Fruit fly (Drosophila melanogaster) whole organism, embryonic: Measurements from ENCODE around the gene Tsp29Fb.

Experiments used
- Atf6 ChIP-seq: fragments of 200-800 bp; sonication (Bioruptor generic); IDR thresholded peaks from 2 replicates; pipeline ENCODE4 v1.3.6; 2022; ENCODE audit warnings: missing biosample characterization, missing genetic modification characterization
- BEAF-32 ChIP-seq: fragments of 200-800 bp; sonication (Bioruptor generic); optimal IDR thresholded peaks from 3 replicates; lab custom pipeline; 2017; ENCODE audit warnings: missing biosample characterization, missing genetic modification characterization, mild to moderate bottlenecking, moderate library complexity, missing genetic modification reagents
- BtbVII ChIP-seq: fragments of 200-800 bp; sonication (Bioruptor generic); optimal IDR thresholded peaks from 3 replicates; lab custom pipeline; 2017; ENCODE audit warnings: missing biosample characterization, mild to moderate bottlenecking, missing genetic modification characterization
- CG11093 ChIP-seq: fragments of 200-800 bp; sonication (Bioruptor generic); IDR thresholded peaks from 3 replicates; pipeline ENCODE4 v1.3.6; 2022; ENCODE audit warnings: missing biosample characterization, missing genetic modification characterization
- CG12299 ChIP-seq: fragments of 200-800 bp; sonication (Bioruptor generic); optimal IDR thresholded peaks from 2 replicates; lab custom pipeline; 2018; ENCODE audit warnings: missing biosample characterization, mild to moderate bottlenecking, missing genetic modification characterization
- CG12659 ChIP-seq: fragments of 200-800 bp; sonication (Bioruptor generic); optimal IDR thresholded peaks from 3 replicates; lab custom pipeline; 2017; ENCODE audit warnings: mild to moderate bottlenecking, missing biosample characterization, missing genetic modification reagents, missing genetic modification characterization
- CG13424 ChIP-seq: fragments of 200-800 bp; sonication (Bioruptor generic); optimal IDR thresholded peaks from 2 replicates; lab custom pipeline; 2019; ENCODE audit warnings: missing biosample characterization, mild to moderate bottlenecking, missing genetic modification characterization, moderate library complexity
- CG13894 ChIP-seq: fragments of 200-800 bp; sonication (Bioruptor generic); optimal IDR thresholded peaks from 3 replicates; lab custom pipeline; 2018; ENCODE audit warnings: missing biosample characterization, mild to moderate bottlenecking, missing genetic modification characterization, moderate library complexity
- CG1529 ChIP-seq: fragments of 200-800 bp; sonication (Bioruptor generic); optimal IDR thresholded peaks from 3 replicates; lab custom pipeline; 2018; ENCODE audit warnings: missing biosample characterization, missing genetic modification characterization
- CG16815 ChIP-seq: fragments of 200-800 bp; sonication (Bioruptor generic); optimal IDR thresholded peaks from 3 replicates; lab custom pipeline; 2017; ENCODE audit warnings: missing biosample characterization, mild to moderate bottlenecking, missing genetic modification characterization
- CG17802 ChIP-seq: fragments of 200-800 bp; sonication (Bioruptor generic); optimal IDR thresholded peaks from 2 replicates; lab custom pipeline; 2018; ENCODE audit warnings: missing biosample characterization, mild to moderate bottlenecking, missing genetic modification characterization, moderate library complexity
- CG17912 ChIP-seq: fragments of 200-800 bp; sonication (Bioruptor generic); optimal IDR thresholded peaks from 2 replicates; lab custom pipeline; 2018; ENCODE audit warnings: missing biosample characterization, mild to moderate bottlenecking, missing genetic modification characterization
- CG18262 ChIP-seq: fragments of 200-800 bp; optimal IDR thresholded peaks from 3 replicates; lab custom pipeline; 2019; ENCODE audit warnings: missing biosample characterization, mild to moderate bottlenecking, missing genetic modification characterization, moderate library complexity
- CG2202 ChIP-seq: fragments of 200-800 bp; sonication (Bioruptor generic); optimal IDR thresholded peaks from 2 replicates; lab custom pipeline; 2018; ENCODE audit warnings: missing biosample characterization, mild to moderate bottlenecking, missing genetic modification characterization
- CG3065 ChIP-seq: fragments of 200-800 bp; sonication (Bioruptor generic); optimal IDR thresholded peaks from 2 replicates; lab custom pipeline; 2016; ENCODE audit warnings: missing biosample characterization, missing genetic modification characterization
- CG32772 ChIP-seq: fragments of 200-800 bp; sonication (Bioruptor generic); IDR thresholded peaks from 2 replicates; pipeline ENCODE4 v1.3.6; 2022; ENCODE audit warnings: missing biosample characterization, missing genetic modification characterization
- CG3847 ChIP-seq: fragments of 200-800 bp; sonication (Bioruptor generic); IDR thresholded peaks from 2 replicates; pipeline ENCODE4 v1.3.6; 2022; ENCODE audit warnings: missing biosample characterization, missing genetic modification characterization
- CG4424 ChIP-seq: fragments of 200-800 bp; sonication (Bioruptor generic); optimal IDR thresholded peaks from 3 replicates; lab custom pipeline; 2016; ENCODE audit warnings: missing biosample characterization, missing genetic modification characterization
- CG4820 ChIP-seq: fragments of 200-800 bp; sonication (Bioruptor generic); optimal IDR thresholded peaks from 3 replicates; lab custom pipeline; 2016; ENCODE audit warnings: missing biosample characterization, missing genetic modification characterization
- CG5245 ChIP-seq: fragments of 200-800 bp; sonication (Bioruptor generic); optimal IDR thresholded peaks from 3 replicates; lab custom pipeline; 2016; ENCODE audit warnings: missing biosample characterization, missing genetic modification characterization
- CG7839 ChIP-seq: fragments of 200-800 bp; sonication (Bioruptor generic); optimal IDR thresholded peaks from 3 replicates; lab custom pipeline; 2018; ENCODE audit warnings: missing biosample characterization, mild to moderate bottlenecking, missing genetic modification characterization, moderate library complexity
- CG9437 ChIP-seq: fragments of 200-800 bp; sonication (Bioruptor generic); optimal IDR thresholded peaks from 2 replicates; lab custom pipeline; 2018; ENCODE audit warnings: missing biosample characterization, mild to moderate bottlenecking, missing genetic modification characterization
- CrebB ChIP-seq: fragments of 200-800 bp; sonication (Bioruptor generic); optimal IDR thresholded peaks from 3 replicates; lab custom pipeline; 2018; ENCODE audit warnings: missing biosample characterization, mild to moderate bottlenecking, missing genetic modification characterization
- Drgx ChIP-seq: fragments of 200-800 bp; sonication (Bioruptor generic); IDR thresholded peaks from 2 replicates; pipeline ENCODE4 v1.3.6; 2022; ENCODE audit warnings: missing biosample characterization, missing genetic modification characterization
- Ets65A ChIP-seq: fragments of 200-800 bp; sonication (Bioruptor generic); peaks from one replicate; lab custom pipeline; 2016; ENCODE audit warnings: missing biosample characterization, missing genetic modification characterization
- HLH3B ChIP-seq: fragments of 200-800 bp; sonication (Bioruptor generic); IDR thresholded peaks from 2 replicates; pipeline ENCODE4 v1.3.6; 2022; ENCODE audit warnings: missing biosample characterization, missing genetic modification characterization
- HLH4C ChIP-seq: fragments of 200-800 bp; sonication (Bioruptor generic); IDR thresholded peaks from 3 replicates; pipeline ENCODE4 v1.3.6; 2022; ENCODE audit warnings: missing biosample characterization, missing genetic modification characterization; ENCODE audit not compliant: partially characterized antibody
- Hand ChIP-seq: fragments of 200-800 bp; sonication (Bioruptor generic); optimal IDR thresholded peaks from 2 replicates; lab custom pipeline; 2017; ENCODE audit warnings: mild to moderate bottlenecking, missing biosample characterization, missing genetic modification reagents, missing genetic modification characterization
- Hmr ChIP-seq: fragments of 200-800 bp; sonication (Bioruptor generic); optimal IDR thresholded peaks from 3 replicates; lab custom pipeline; 2017; ENCODE audit warnings: mild to moderate bottlenecking, missing biosample characterization, missing genetic modification reagents, missing genetic modification characterization
- Hsf ChIP-seq: fragments of 200-800 bp; sonication (Bioruptor generic); optimal IDR thresholded peaks from 3 replicates; lab custom pipeline; 2016; ENCODE audit warnings: missing biosample characterization, missing genetic modification characterization
- Meics ChIP-seq: fragments of 200-800 bp; sonication (Bioruptor generic); optimal IDR thresholded peaks from 2 replicates; lab custom pipeline; 2017; ENCODE audit warnings: missing biosample characterization, mild to moderate bottlenecking, missing genetic modification characterization
- Oli ChIP-seq: fragments of 200-800 bp; sonication (Bioruptor generic); optimal IDR thresholded peaks from 2 replicates; lab custom pipeline; 2018; ENCODE audit warnings: missing biosample characterization, mild to moderate bottlenecking, missing genetic modification characterization, moderate library complexity
- Side ChIP-seq: fragments of 200-800 bp; sonication (Bioruptor generic); optimal IDR thresholded peaks from 2 replicates; lab custom pipeline; 2016; ENCODE audit warnings: missing biosample characterization, missing genetic modification characterization
- Sin3A ChIP-seq: fragments of >200 bp; optimal IDR thresholded peaks from 2 replicates; lab custom pipeline; 2018
- Xbp1 ChIP-seq: fragments of 200-800 bp; sonication (Bioruptor generic); optimal IDR thresholded peaks from 3 replicates; lab custom pipeline; 2016; ENCODE audit warnings: missing biosample characterization, mild to moderate bottlenecking, missing genetic modification characterization
- bbx ChIP-seq: fragments of 200-800 bp; sonication (Bioruptor generic); IDR thresholded peaks from 2 replicates; pipeline ENCODE4 v1.3.6; 2022; ENCODE audit warnings: missing biosample characterization, missing genetic modification characterization; ENCODE audit not compliant: partially characterized antibody
- crp ChIP-seq, 2 experiments: fragments of 200-800 bp; sonication (Bioruptor generic); optimal IDR thresholded peaks; 2 replicates in 1 of 2; 3 replicates in 1 of 2; lab custom pipeline; 2017; ENCODE audit warnings: missing biosample characterization in 2 of 2, missing genetic modification characterization in 2 of 2, mild to moderate bottlenecking in 1 of 2, moderate library complexity in 1 of 2
- gem ChIP-seq: fragments of 200-800 bp; sonication (Bioruptor generic); optimal IDR thresholded peaks from 2 replicates; lab custom pipeline; 2019; ENCODE audit warnings: missing biosample characterization, mild to moderate bottlenecking, missing genetic modification characterization, moderate library complexity
- lmd ChIP-seq: fragments of 200-800 bp; sonication (Bioruptor generic); IDR thresholded peaks from 2 replicates; pipeline ENCODE4 v1.3.6; 2022; ENCODE audit warnings: missing biosample characterization, missing genetic modification characterization
- pzg ChIP-seq: fragments of 200-800 bp; sonication (Bioruptor generic); optimal IDR thresholded peaks from 3 replicates; lab custom pipeline; 2018; ENCODE audit warnings: missing biosample characterization, mild to moderate bottlenecking, missing genetic modification characterization, moderate library complexity
- sd ChIP-seq: fragments of 200-800 bp; sonication (Bioruptor generic); optimal IDR thresholded peaks from 3 replicates; lab custom pipeline; 2018; ENCODE audit warnings: missing biosample characterization, mild to moderate bottlenecking, missing genetic modification characterization, moderate library complexity
- sens ChIP-seq: fragments of 200-800 bp; sonication (Bioruptor generic); peaks from one replicate; lab custom pipeline; 2016; ENCODE audit warnings: missing biosample characterization, missing genetic modification characterization
- sim ChIP-seq: fragments of 200-800 bp; sonication (Bioruptor generic); IDR thresholded peaks from 2 replicates; pipeline ENCODE4 v1.3.6; 2022; ENCODE audit warnings: missing biosample characterization, missing genetic modification characterization
- sob ChIP-seq: fragments of 200-800 bp; sonication (Bioruptor generic); IDR thresholded peaks from 2 replicates; pipeline ENCODE4 v1.3.6; 2022; ENCODE audit warnings: missing biosample characterization, missing genetic modification characterization
- stwl ChIP-seq: fragments of 200-800 bp; sonication (Bioruptor generic); optimal IDR thresholded peaks from 3 replicates; lab custom pipeline; 2018; ENCODE audit warnings: missing biosample characterization, mild to moderate bottlenecking, missing genetic modification characterization, moderate library complexity
- tgo ChIP-seq: fragments of 200-800 bp; sonication (Bioruptor generic); IDR thresholded peaks from 3 replicates; pipeline ENCODE4 v1.3.6; 2022; ENCODE audit warnings: missing biosample characterization, missing genetic modification characterization
- tio ChIP-seq: fragments of 200-800 bp; sonication (Bioruptor generic); optimal IDR thresholded peaks from 2 replicates; lab custom pipeline; 2017; ENCODE audit warnings: missing biosample characterization, missing genetic modification characterization, inconsistent platforms
- unpg ChIP-seq: fragments of 200-800 bp; sonication (Bioruptor generic); optimal IDR thresholded peaks from 3 replicates; lab custom pipeline; 2018; ENCODE audit warnings: missing biosample characterization, mild to moderate bottlenecking, missing genetic modification characterization, moderate library complexity
- zfh2 ChIP-seq: fragments of 200-800 bp; sonication (Bioruptor generic); optimal IDR thresholded peaks from 2 replicates; lab custom pipeline; 2016; ENCODE audit warnings: missing biosample characterization, missing genetic modification characterization

Gene Tsp29Fb

DNA sequence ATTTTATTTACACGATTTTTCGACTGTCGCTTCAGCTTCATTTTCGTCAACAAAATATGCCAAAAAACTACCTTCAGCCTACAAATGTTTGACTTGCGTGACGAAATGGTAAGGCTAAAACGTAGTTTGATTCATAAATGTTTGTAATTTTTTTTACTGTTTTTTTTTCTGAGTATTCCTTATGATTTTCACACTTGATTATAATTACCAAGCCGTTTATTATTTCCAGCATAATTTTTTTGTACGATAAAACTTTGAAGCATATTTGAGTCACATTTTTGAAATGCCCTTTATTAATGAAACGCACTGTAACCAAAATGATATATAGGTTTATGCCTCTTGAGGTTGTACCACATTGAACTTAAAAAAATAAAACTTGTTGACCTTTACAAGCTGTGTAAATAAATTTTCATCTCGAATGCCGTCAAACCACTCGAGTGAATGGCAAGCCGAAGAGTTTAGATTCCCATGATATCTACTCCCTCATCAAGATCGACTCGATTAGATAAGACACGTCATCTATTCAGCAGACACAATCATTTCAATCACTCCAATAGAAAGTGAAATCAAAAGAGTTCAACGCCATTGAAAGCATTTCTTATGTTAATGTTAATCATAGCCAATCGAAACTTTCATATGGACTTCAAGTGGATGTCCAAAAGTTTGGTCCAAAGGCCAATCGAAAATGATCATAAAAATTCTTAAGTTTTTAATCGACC, 45.6 kb downstream of the Tsp29Fb start (continued):
- TF ChIP-seq CG4424 (GFP tag; lab: Kevin White, UChicago) (peak; percentile 36), CG13894 (no peak), Drgx (GFP tag; lab: Robert Waterston, UW) (no peak), CG7839 (tag; lab: Kevin White, UChicago) (peak; percentile 71), Xbp1 (peak; percentile 51), CG9437 (GFP tag; lab: Kevin White, UChicago) (peak; percentile 7), CrebB (no peak), Meics (GFP tag; lab: Kevin White, UChicago) (peak; percentile 69), CG2202 (tag; lab: Kevin White, UChicago) (no peak), BtbVII (GFP tag; lab: Kevin White, UChicago) (peak; percentile 40), zfh2 (peak; percentile 21), Hmr (GFP tag; lab: Kevin White, UChicago) (peak; percentile 49), tgo (GFP tag; lab: Robert Waterston, UW) (peak; percentile 42; the same call in 1 of the 3 replicates), Atf6 (GFP tag; lab: Robert Waterston, UW) (peak; percentile 57; the same call in 1 of the 2 replicates), CG4820 (peak; percentile 6), sim (no peak), CG17912 (GFP tag; lab: Kevin White, UChicago) (no peak), BEAF-32 (GFP tag; lab: Kevin White, UChicago) (no peak), gem (tag; lab: Kevin White, UChicago) (peak; percentile 75), CG13424 (peak; percentile 65), CG1529 (no peak), HLH4C (no peak), CG16815 (GFP tag; lab: Kevin White, UChicago) (no peak), CG3065 (GFP tag; lab: Kevin White, UChicago) (no peak), sens (GFP tag; lab: Kevin White, UChicago) (peak; percentile 92), CG32772 (GFP tag; lab: Robert Waterston, UW) (no peak), tio (GFP tag; lab: Kevin White, UChicago) (peak; percentile 26), bbx (no peak), CG18262 (peak; percentile 2), Hand (no peak), Oli (peak; percentile 62), CG5245 (no peak), Side (GFP tag; lab: Kevin White, UChicago) (no peak), pzg (no peak), CG12299 (peak; percentile 40), Sin3A (lab: Kevin White, UChicago) (no peak), Ets65A (GFP tag; lab: Kevin White, UChicago) (peak; percentile 51), stwl (tag; lab: Kevin White, UChicago) (no peak), crp (GFP tag; optimal IDR thresholded peaks at IDR 0.05; lab: Kevin White, UChicago) (no peak), lmd (GFP tag; lab: Robert Waterston, UW) (peak; percentile 62; the same call in 1 of the 2 replicates), CG12659 (GFP tag; lab: Kevin White, UChicago) (peak; percentile 44), CG17802 (tag; lab: Kevin White, UChicago) (no peak), Hsf (GFP tag; lab: Kevin White, UChicago) (peak; percentile 38), unpg (GFP tag; lab: Kevin White, UChicago) (peak; percentile 69), HLH3B (GFP tag; lab: Robert Waterston, UW) (peak; percentile 54; the same call in 1 of the 2 replicates), sd (peak; percentile 52), sob (GFP tag; lab: Robert Waterston, UW) (peak; percentile 47; the same call in 1 of the 2 replicates), CG11093 (0 out of 3 replicates have a peak, but pooled peaks have one; percentile 31), CG3847 (GFP tag; lab: Robert Waterston, UW) (peak; percentile 51; the same call in 1 of the 2 replicates)
